Worm (Caenorhabditis elegans) whole organism, late embryonic: ENCODE data around the gene fbxa-39.

ENCODE experiments used
- C38D4.7 ChIP-seq: fragments of 200-800 bp; sonication (Bioruptor generic); optimal IDR thresholded peaks from 2 replicates; lab custom pipeline; 2018; ENCODE audit warnings: mild to moderate bottlenecking, missing genetic modification characterization, moderate library complexity, missing compliant biosample characterization
- K09A11.1 ChIP-seq: sonication (generic microtip); optimal IDR thresholded peaks from 2 replicates; lab custom pipeline; 2017; ENCODE audit warnings: antibody characterized with exemption, mild to moderate bottlenecking, missing genetic modification characterization, missing compliant biosample characterization; ENCODE audit not compliant: insufficient read depth
- Y22D7AL.16 ChIP-seq: sonication (generic microtip); optimal IDR thresholded peaks from 2 replicates; lab custom pipeline; 2016; ENCODE audit warnings: missing genetic modification characterization, missing compliant biosample characterization
- ahr-1 ChIP-seq: sonication (generic microtip); optimal IDR thresholded peaks from 2 replicates; lab custom pipeline; 2016; ENCODE audit warnings: missing genetic modification characterization, missing compliant biosample characterization
- ama-1 ChIP-seq: fragments of 150-350 bp; optimal IDR thresholded peaks from 2 replicates; lab custom pipeline; 2014
- ceh-14 ChIP-seq: sonication (generic microtip); optimal IDR thresholded peaks from 2 replicates; lab custom pipeline; 2016; ENCODE audit warnings: missing genotype, missing genetic modification characterization, missing compliant biosample characterization
- ceh-19 ChIP-seq: fragments of 200-800 bp; sonication (Bioruptor generic); optimal IDR thresholded peaks from 2 replicates; lab custom pipeline; 2018; ENCODE audit warnings: mild to moderate bottlenecking, missing genetic modification characterization, missing compliant biosample characterization
- ceh-22 ChIP-seq: sonication (generic microtip); optimal IDR thresholded peaks from 2 replicates; lab custom pipeline; 2017; ENCODE audit warnings: missing biosample characterization, missing genetic modification characterization
- ceh-24 ChIP-seq: sonication (generic microtip); optimal IDR thresholded peaks from 2 replicates; lab custom pipeline; 2016; ENCODE audit warnings: mild to moderate bottlenecking, missing genetic modification characterization, missing compliant biosample characterization
- ceh-30 ChIP-seq: fragments of 150-350 bp; optimal IDR thresholded peaks from 2 replicates; lab custom pipeline; 2014; ENCODE audit warnings: missing biosample characterization, missing genetic modification characterization
- ceh-48 ChIP-seq: sonication (generic microtip); optimal IDR thresholded peaks from 2 replicates; lab custom pipeline; 2016; ENCODE audit warnings: missing genetic modification characterization, inconsistent platforms, missing compliant biosample characterization
- ceh-6 ChIP-seq: fragments of 200-800 bp; sonication (Bioruptor generic); optimal IDR thresholded peaks from 2 replicates; lab custom pipeline; 2018; ENCODE audit warnings: mild to moderate bottlenecking, missing genetic modification characterization, missing compliant biosample characterization
- ceh-9 ChIP-seq: sonication (generic microtip); optimal IDR thresholded peaks from 2 replicates; lab custom pipeline; 2016; ENCODE audit warnings: mild to moderate bottlenecking, missing genetic modification characterization, inconsistent platforms, missing compliant biosample characterization
- che-1 ChIP-seq: sonication (generic microtip); optimal IDR thresholded peaks from 2 replicates; lab custom pipeline; 2016; ENCODE audit warnings: mild to moderate bottlenecking, missing genetic modification characterization, missing compliant biosample characterization
- dve-1 ChIP-seq: sonication (generic microtip); optimal IDR thresholded peaks from 2 replicates; lab custom pipeline; 2017; ENCODE audit warnings: antibody characterized with exemption, mild to moderate bottlenecking, missing genetic modification characterization, missing compliant biosample characterization
- elt-2 ChIP-seq: sonication (generic microtip); optimal IDR thresholded peaks from 2 replicates; lab custom pipeline; 2016; ENCODE audit warnings: missing genetic modification reagents, missing genetic modification characterization, missing compliant biosample characterization
- ets-4 ChIP-seq: sonication (generic microtip); optimal IDR thresholded peaks from 2 replicates; lab custom pipeline; 2016; ENCODE audit warnings: missing genetic modification characterization, missing compliant biosample characterization
- hlh-30 ChIP-seq: sonication (generic microtip); optimal IDR thresholded peaks from 2 replicates; lab custom pipeline; 2017; ENCODE audit warnings: antibody characterized with exemption, missing genetic modification characterization, missing compliant biosample characterization; ENCODE audit not compliant: insufficient read depth
- hlh-6 ChIP-seq: sonication (generic microtip); optimal IDR thresholded peaks from 2 replicates; lab custom pipeline; 2016; ENCODE audit warnings: missing genotype, missing genetic modification characterization, missing compliant biosample characterization
- madf-2 ChIP-seq: sonication (generic microtip); optimal IDR thresholded peaks from 2 replicates; lab custom pipeline; 2017; ENCODE audit warnings: missing genetic modification characterization, missing compliant biosample characterization
- mec-3 ChIP-seq: sonication (generic microtip); optimal IDR thresholded peaks from 2 replicates; lab custom pipeline; 2016; ENCODE audit warnings: borderline replicate concordance, missing genetic modification characterization, missing compliant biosample characterization
- nfya-1 ChIP-seq: sonication (generic microtip); optimal IDR thresholded peaks from 2 replicates; lab custom pipeline; 2017; ENCODE audit warnings: missing genetic modification characterization, mild to moderate bottlenecking, missing compliant biosample characterization, antibody characterized with exemption, moderate library complexity
- nhr-232 ChIP-seq: sonication (generic microtip); optimal IDR thresholded peaks from 2 replicates; lab custom pipeline; 2016; ENCODE audit warnings: missing genetic modification characterization, missing compliant biosample characterization
- odd-2 ChIP-seq: sonication (generic microtip); optimal IDR thresholded peaks from 2 replicates; lab custom pipeline; 2017; ENCODE audit warnings: antibody characterized with exemption, mild to moderate bottlenecking, missing genetic modification characterization, missing compliant biosample characterization
- pag-3 ChIP-seq: sonication (generic microtip); optimal IDR thresholded peaks from 2 replicates; lab custom pipeline; 2016; ENCODE audit warnings: missing compliant biosample characterization, missing genetic modification characterization, borderline replicate concordance
- pat-9 ChIP-seq: fragments of 200-800 bp; sonication (Bioruptor generic); optimal IDR thresholded peaks from 2 replicates; lab custom pipeline; 2018; ENCODE audit warnings: mild to moderate bottlenecking, missing genetic modification characterization, moderate library complexity, missing compliant biosample characterization
- pax-1 ChIP-seq: fragments of 150-350 bp; optimal IDR thresholded peaks from 2 replicates; lab custom pipeline; 2014; ENCODE audit warnings: missing biosample characterization, missing genetic modification characterization
- pqm-1 ChIP-seq: sonication (generic microtip); optimal IDR thresholded peaks from 2 replicates; lab custom pipeline; 2016; ENCODE audit warnings: missing genetic modification characterization, missing compliant biosample characterization
- pros-1 ChIP-seq: fragments of 150-350 bp; optimal IDR thresholded peaks from 2 replicates; lab custom pipeline; 2014; ENCODE audit warnings: missing biosample characterization, missing genetic modification reagents, missing genetic modification characterization
- ref-2 ChIP-seq: sonication (generic microtip); optimal IDR thresholded peaks from 2 replicates; lab custom pipeline; 2016; ENCODE audit warnings: missing genetic modification characterization, missing compliant biosample characterization
- sdc-2 ChIP-seq: sonication (generic microtip); optimal IDR thresholded peaks from 2 replicates; lab custom pipeline; 2016; ENCODE audit warnings: missing genotype, missing genetic modification characterization, missing compliant biosample characterization
- sox-2 ChIP-seq: fragments of 200-800 bp; sonication (Bioruptor generic); IDR thresholded peaks from 2 replicates; pipeline ENCODE4 v1.3.6; 2022; ENCODE audit warnings: missing genetic modification reagents, missing genetic modification characterization, missing compliant biosample characterization
- ttx-3 ChIP-seq: sonication (generic microtip); optimal IDR thresholded peaks from 2 replicates; lab custom pipeline; 2016; ENCODE audit warnings: missing genetic modification reagents, missing genetic modification characterization, missing compliant biosample characterization
- unc-3 ChIP-seq, 2 experiments: fragments of 200-800 bp in 1 of 2; sonication (Bioruptor generic) in 1 of 2; sonication (generic microtip) in 1 of 2; conservative IDR thresholded peaks in 1 of 2; optimal IDR thresholded peaks in 1 of 2; 2 replicates each; pipeline versions ENCODE4 v1.3.6 to Lab custom; 2016 to 2022; ENCODE audit warnings: missing compliant biosample characterization in 2 of 2, missing genetic modification characterization in 2 of 2, missing genetic modification reagents in 1 of 2
- unc-55 ChIP-seq: sonication (generic microtip); optimal IDR thresholded peaks from 2 replicates; lab custom pipeline; 2017; ENCODE audit warnings: missing biosample characterization, missing genetic modification reagents, missing genetic modification characterization
- ztf-16 ChIP-seq: sonication (generic microtip); optimal IDR thresholded peaks from 2 replicates; lab custom pipeline; 2017; ENCODE audit warnings: missing genetic modification characterization, missing compliant biosample characterization

Gene fbxa-39

ce11 chrIII:2272732-2273131, at the start of gene fbxa-39:
Gene fbxa-39 (plus strand): TSS chrIII:2273032.
- TF ChIP-seq ceh-9 (tag; lab: Kevin White, UChicago) (no peak), ceh-30 (tag; lab: Kevin White, UChicago) (no peak), odd-2 (tag; lab: Kevin White, UChicago) (no peak), ceh-48 (no peak), ets-4 (no peak), nfya-1 (tag; lab: Kevin White, UChicago) (no peak), sox-2 (no peak), madf-2 (tag; lab: Kevin White, UChicago) (no peak), nhr-232 (tag; lab: Kevin White, UChicago) (no peak), ceh-19 (GFP tag; lab: Kevin White, UChicago) (no peak), pqm-1 (tag; lab: Kevin White, UChicago) (no peak), mec-3 (tag; lab: Kevin White, UChicago) (no peak), unc-55 (GFP tag; lab: Kevin White, UChicago) (no peak), ref-2 (tag; lab: Kevin White, UChicago) (no peak), ahr-1 (tag; lab: Kevin White, UChicago) (no peak), ztf-16 (no peak), ama-1 (no peak), ceh-24 (tag; lab: Kevin White, UChicago) (no peak), ceh-6 (GFP tag; lab: Kevin White, UChicago) (no peak), pax-1 (tag; lab: Kevin White, UChicago) (no peak)

- no peak for TF ChIP-seq pat-9 (tag; lab: Kevin White, UChicago)
- no peak for TF ChIP-seq nhr-232 (tag; lab: Kevin White, UChicago)
- TF ChIP-seq Y22D7AL.16 (tag; lab: Kevin White, UChicago), result no peak
- TF ChIP-seq hlh-30, result no peak
- TF ChIP-seq pag-3 (tag; lab: Kevin White, UChicago), result no peak
- TF ChIP-seq mec-3 (tag; lab: Kevin White, UChicago), result no peak
- TF ChIP-seq ceh-22 (tag; lab: Kevin White, UChicago), result no peak
- no peak for TF ChIP-seq ceh-6 (GFP tag; lab: Kevin White, UChicago)
- no peak for TF ChIP-seq ets-4
- TF ChIP-seq dve-1 (tag; lab: Kevin White, UChicago), result no peak
Observed at ce11 chrIII:2223932-2224331, 48.9 kb upstream of the fbxa-39 start, which contains the start of gene srd-65. Gene srd-65 (minus strand): TSS chrIII:2224032.

- TF ChIP-seq ceh-22 (tag; lab: Kevin White, UChicago) (no peak), ceh-6 (GFP tag; lab: Kevin White, UChicago) (no peak), ref-2 (tag; lab: Kevin White, UChicago) (no peak), elt-2 (tag; lab: Kevin White, UChicago) (peak; percentile 11), ceh-24 (tag; lab: Kevin White, UChicago) (no peak), ttx-3 (tag; lab: Kevin White, UChicago) (no peak), pag-3 (tag; lab: Kevin White, UChicago) (no peak)
- TF ChIP-seq, all 69 proteins: peak for 1
Observed at ce11 chrIII:2224478-2224877, 48.4 kb upstream of the fbxa-39 start, which contains the start of gene fbxa-38. Gene fbxa-38 (plus strand): TSS chrIII:2224672.

- no peak for TF ChIP-seq ref-2 (tag; lab: Kevin White, UChicago)
- TF ChIP-seq hlh-6, result no peak
- no peak for TF ChIP-seq C38D4.7 (GFP tag; lab: Kevin White, UChicago)
- no peak for TF ChIP-seq hlh-30
- no peak for TF ChIP-seq pax-1 (tag; lab: Kevin White, UChicago)
- no peak for TF ChIP-seq madf-2 (tag; lab: Kevin White, UChicago)
- TF ChIP-seq mec-3 (tag; lab: Kevin White, UChicago), result no peak
- TF ChIP-seq che-1, result no peak
- TF ChIP-seq sdc-2 (tag; lab: Kevin White, UChicago), result no peak
- no peak for TF ChIP-seq unc-3 (GFP tag; conservative IDR thresholded peaks at IDR 0.05; lab: Robert Waterston, UW)
- TF ChIP-seq unc-3 (tag; optimal IDR thresholded peaks at IDR 0.05; lab: Kevin White, UChicago), result no peak
- no peak for TF ChIP-seq ceh-9 (tag; lab: Kevin White, UChicago)
- no peak for TF ChIP-seq ceh-14
- no peak for TF ChIP-seq ets-4
- TF ChIP-seq K09A11.1 (tag; lab: Kevin White, UChicago), result no peak
- no peak for TF ChIP-seq pros-1 (tag; lab: Kevin White, UChicago)
Observed at ce11 chrIII:2227407-2227806, 45.4 kb upstream of the fbxa-39 start, which contains the start of gene fbxa-62. Gene fbxa-62 (plus strand): TSS chrIII:2227707.
